Worm (Caenorhabditis elegans) whole organism, young adult: Measurements from ENCODE around the gene K11C4.2.

Experiments
- F52B5.7 ChIP-seq: sonication (generic microtip); optimal IDR thresholded peaks from 2 replicates; lab custom pipeline; 2016; ENCODE audit warnings: mild to moderate bottlenecking, missing genetic modification characterization, missing compliant biosample characterization
- F55B11.4 ChIP-seq: sonication (generic microtip); optimal IDR thresholded peaks from 2 replicates; lab custom pipeline; 2016; ENCODE audit warnings: missing compliant biosample characterization, missing genetic modification characterization, borderline replicate concordance; ENCODE audit not compliant: insufficient read depth
- cebp-2 ChIP-seq: fragments of 200-800 bp; sonication (Bioruptor generic); IDR thresholded peaks from 2 replicates; pipeline ENCODE4 v1.3.6; 2022; ENCODE audit warnings: missing genetic modification characterization, missing compliant biosample characterization
- egrh-3 ChIP-seq: fragments of 200-800 bp; sonication (Bioruptor generic); IDR thresholded peaks from 2 replicates; pipeline ENCODE4 v1.3.6; 2022; ENCODE audit warnings: missing genetic modification reagents, missing genetic modification characterization, missing compliant biosample characterization
- let-526 ChIP-seq: fragments of 200-800 bp; sonication (Bioruptor generic); IDR thresholded peaks from 2 replicates; pipeline ENCODE4 v1.3.6; 2022; ENCODE audit warnings: missing genetic modification reagents, missing genetic modification characterization, missing compliant biosample characterization
- madf-10 ChIP-seq: sonication (generic microtip); optimal IDR thresholded peaks from 2 replicates; lab custom pipeline; 2016; ENCODE audit warnings: mild to moderate bottlenecking, missing genetic modification characterization, missing compliant biosample characterization
- sptf-2 ChIP-seq: fragments of 200-800 bp; sonication (Bioruptor generic); optimal IDR thresholded peaks from 2 replicates; lab custom pipeline; 2018; ENCODE audit warnings: mild to moderate bottlenecking, missing genetic modification characterization, missing compliant biosample characterization
- unc-62 ChIP-seq: fragments of 150-350 bp; optimal IDR thresholded peaks from 2 replicates; lab custom pipeline; 2014; ENCODE audit warnings: missing biosample characterization, missing genetic modification reagents, missing genetic modification characterization

DNA sequence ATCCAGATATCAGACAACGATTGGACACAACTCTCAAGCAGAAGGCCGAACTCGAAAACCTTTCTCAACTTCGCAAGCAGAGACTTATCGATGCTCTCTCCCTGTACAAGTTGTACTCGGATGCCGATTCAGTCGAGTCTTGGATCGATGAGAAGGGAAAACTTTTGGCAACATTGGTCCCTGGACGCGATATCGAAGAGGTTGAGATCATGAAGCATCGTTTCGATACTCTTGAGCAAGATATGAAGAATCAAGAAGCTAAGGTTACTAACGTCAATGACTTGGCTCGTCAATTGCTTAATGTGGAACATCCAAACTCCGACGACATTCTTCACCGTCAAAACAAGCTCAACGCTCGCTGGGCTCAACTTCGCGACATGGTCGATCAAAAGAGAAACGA, 9.8 kb upstream of the K11C4.2 start:
- TF ChIP-seq madf-10 (no peak), F52B5.7 (tag; lab: Kevin White, UChicago) (no peak), unc-62 (GFP tag; lab: Kevin White, UChicago) (no peak), sptf-2 (GFP tag; lab: Kevin White, UChicago) (no peak), egrh-3 (GFP tag; lab: Robert Waterston, UW) (no peak), cebp-2 (GFP tag; lab: Robert Waterston, UW) (no peak), let-526 (GFP tag; lab: Robert Waterston, UW) (no peak), F55B11.4 (no peak)
